Worm (Caenorhabditis elegans): Measurements from ENCODE around the gene algn-5.

ce11 chrV:4195283-4195682 lies at the start of gene algn-5:
- TF ChIP-seq him-1 (tag; optimal IDR thresholded peaks at IDR 0.05) (no peak), dao-5 (tag; optimal IDR thresholded peaks at IDR 0.05) (no peak)

Measured in whole organism, L4/young adult.